Worm (Caenorhabditis elegans): ENCODE data around the gene F36H1.3.

Gene F36H1.3

ce11 chrIV:11062984-11063613, 13.2 kb downstream of the F36H1.3 start:
- TF ChIP-seq cog-1 (tag; optimal IDR thresholded peaks at IDR 0.05), result no peak
- no peak for TF ChIP-seq ref-1 (GFP tag; conservative IDR thresholded peaks at IDR 0.05)
- no peak for TF ChIP-seq ztf-23 (GFP tag; IDR thresholded peaks at IDR 0.05)
- TF ChIP-seq tab-1 (GFP tag; IDR thresholded peaks at IDR 0.05), result no peak
- TF ChIP-seq med-1 (GFP tag; optimal IDR thresholded peaks at IDR 0.05; ENCODE audit: insufficient read depth), result no peak
- no peak for TF ChIP-seq klf-2 (GFP tag; conservative IDR thresholded peaks at IDR 0.05)
- no peak for TF ChIP-seq T22C8.4 (GFP tag; IDR thresholded peaks at IDR 0.05)
- TF ChIP-seq flt-1 (GFP tag; IDR thresholded peaks at IDR 0.05), result no peak

- TF ChIP-seq flt-1 (GFP tag; IDR thresholded peaks at IDR 0.05) (0 out of 2 replicates have a peak, but pooled peaks have one; percentile 5), ztf-23 (GFP tag; IDR thresholded peaks at IDR 0.05) (no peak), med-1 (GFP tag; optimal IDR thresholded peaks at IDR 0.05; ENCODE audit: insufficient read depth) (no peak)
Observed at ce11 chrIV:11063962-11064361, 14.0 kb downstream of the F36H1.3 start, which contains the start of gene ttr-16. TSS of gene ttr-16 (minus strand) at chrIV:11064137.

ce11 chrIV:11067003-11067402, 17.1 kb downstream of the F36H1.3 start, which contains the start of gene ttr-17:
TSS of gene ttr-17 (minus strand) at chrIV:11067026.
- TF ChIP-seq ztf-23 (GFP tag; IDR thresholded peaks at IDR 0.05) (no peak), flt-1 (GFP tag; IDR thresholded peaks at IDR 0.05) (no peak), T22C8.4 (GFP tag; IDR thresholded peaks at IDR 0.05) (no peak), tab-1 (GFP tag; IDR thresholded peaks at IDR 0.05) (no peak)

ce11 chrIV:11068314-11068713, 18.4 kb downstream of the F36H1.3 start:
- TF ChIP-seq T22C8.4 (GFP tag; IDR thresholded peaks at IDR 0.05) (no peak), med-1 (GFP tag; optimal IDR thresholded peaks at IDR 0.05; ENCODE audit: insufficient read depth) (no peak), cog-1 (tag; optimal IDR thresholded peaks at IDR 0.05) (no peak), tab-1 (GFP tag; IDR thresholded peaks at IDR 0.05) (no peak), ref-1 (GFP tag; conservative IDR thresholded peaks at IDR 0.05) (no peak), ztf-29 (GFP tag; IDR thresholded peaks at IDR 0.05) (no peak), ztf-23 (GFP tag; IDR thresholded peaks at IDR 0.05) (no peak)

- TF ChIP-seq cog-1 (tag; optimal IDR thresholded peaks at IDR 0.05), result no peak
- no peak for TF ChIP-seq tab-1 (GFP tag; IDR thresholded peaks at IDR 0.05)
- no peak for TF ChIP-seq klf-2 (GFP tag; conservative IDR thresholded peaks at IDR 0.05)
- TF ChIP-seq ref-1 (GFP tag; conservative IDR thresholded peaks at IDR 0.05), result no peak
- TF ChIP-seq ztf-23 (GFP tag; IDR thresholded peaks at IDR 0.05), result no peak
- TF ChIP-seq med-1 (GFP tag; optimal IDR thresholded peaks at IDR 0.05; ENCODE audit: insufficient read depth), result no peak
- TF ChIP-seq T22C8.4 (GFP tag; IDR thresholded peaks at IDR 0.05), result no peak
- no peak for TF ChIP-seq flt-1 (GFP tag; IDR thresholded peaks at IDR 0.05)
- TF ChIP-seq ztf-29 (GFP tag; IDR thresholded peaks at IDR 0.05), result no peak
Observed at ce11 chrIV:11078482-11078881, 28.6 kb downstream of the F36H1.3 start, which contains the start of gene Y5F2A.4. TSS of gene Y5F2A.4 (minus strand) at chrIV:11078582.

- TF ChIP-seq tab-1 (GFP tag; IDR thresholded peaks at IDR 0.05) (no peak), cog-1 (tag; optimal IDR thresholded peaks at IDR 0.05) (no peak), med-1 (GFP tag; optimal IDR thresholded peaks at IDR 0.05; ENCODE audit: insufficient read depth) (no peak), ztf-29 (GFP tag; IDR thresholded peaks at IDR 0.05) (no peak), ztf-23 (GFP tag; IDR thresholded peaks at IDR 0.05) (no peak), klf-2 (GFP tag; conservative IDR thresholded peaks at IDR 0.05) (no peak), T22C8.4 (GFP tag; IDR thresholded peaks at IDR 0.05) (no peak), flt-1 (GFP tag; IDR thresholded peaks at IDR 0.05) (no peak), ref-1 (GFP tag; conservative IDR thresholded peaks at IDR 0.05) (no peak)
Observed at ce11 chrIV:11080823-11081285, 30.9 kb downstream of the F36H1.3 start, which contains the start of gene atg-7. TSS of gene atg-7 (minus strand) at chrIV:11081055.

- TF ChIP-seq med-1 (GFP tag; optimal IDR thresholded peaks at IDR 0.05; ENCODE audit: insufficient read depth) (no peak), T22C8.4 (GFP tag; IDR thresholded peaks at IDR 0.05) (no peak), flt-1 (GFP tag; IDR thresholded peaks at IDR 0.05) (no peak), klf-2 (GFP tag; conservative IDR thresholded peaks at IDR 0.05) (no peak), ztf-29 (GFP tag; IDR thresholded peaks at IDR 0.05) (no peak), tab-1 (GFP tag; IDR thresholded peaks at IDR 0.05) (no peak), cog-1 (tag; optimal IDR thresholded peaks at IDR 0.05) (no peak), ztf-23 (GFP tag; IDR thresholded peaks at IDR 0.05) (no peak), ref-1 (GFP tag; conservative IDR thresholded peaks at IDR 0.05) (no peak)
Observed at ce11 chrIV:11082153-11082552, 32.2 kb downstream of the F36H1.3 start, which contains the start of gene let-70. TSS of gene let-70 (minus strand) at chrIV:11082253.

- TF ChIP-seq med-1 (GFP tag; optimal IDR thresholded peaks at IDR 0.05; ENCODE audit: insufficient read depth) (no peak), tab-1 (GFP tag; IDR thresholded peaks at IDR 0.05) (no peak), ref-1 (GFP tag; conservative IDR thresholded peaks at IDR 0.05) (no peak), klf-2 (GFP tag; conservative IDR thresholded peaks at IDR 0.05) (no peak), ztf-29 (GFP tag; IDR thresholded peaks at IDR 0.05) (no peak), ztf-23 (GFP tag; IDR thresholded peaks at IDR 0.05) (peak; percentile 70), T22C8.4 (GFP tag; IDR thresholded peaks at IDR 0.05) (peak; percentile 91), cog-1 (tag; optimal IDR thresholded peaks at IDR 0.05) (peak; percentile 63), flt-1 (GFP tag; IDR thresholded peaks at IDR 0.05) (no peak)
Observed at ce11 chrIV:11082789-11083235, 32.9 kb downstream of the F36H1.3 start.

- TF ChIP-seq T22C8.4 (GFP tag; IDR thresholded peaks at IDR 0.05) (no peak), ztf-29 (GFP tag; IDR thresholded peaks at IDR 0.05) (no peak), ztf-23 (GFP tag; IDR thresholded peaks at IDR 0.05) (no peak), cog-1 (tag; optimal IDR thresholded peaks at IDR 0.05) (no peak), klf-2 (GFP tag; conservative IDR thresholded peaks at IDR 0.05) (no peak), med-1 (GFP tag; optimal IDR thresholded peaks at IDR 0.05; ENCODE audit: insufficient read depth) (no peak), ref-1 (GFP tag; conservative IDR thresholded peaks at IDR 0.05) (no peak), flt-1 (GFP tag; IDR thresholded peaks at IDR 0.05) (no peak), tab-1 (GFP tag; IDR thresholded peaks at IDR 0.05) (no peak)
Observed at ce11 chrIV:11083609-11084008, 33.7 kb downstream of the F36H1.3 start, which contains the start of gene klc-1. TSS of gene klc-1 (plus strand) at chrIV:11083735.

Measured in whole organism, midembryonic.